Fruit fly (Drosophila melanogaster): ENCODE data around the gene hec.
A peak's percentile ranks its signal among the peaks of the same experiment; 100 is the strongest.

The hec gene

dm6 chrX:12923258-12923901 is 33.9 kb downstream of the hec start (continued):
- TF ChIP-seq CG7839 (tag; optimal IDR thresholded peaks at IDR 0.05) (peak; percentile 46), esg (GFP tag; conservative IDR thresholded peaks at IDR 0.05) (peak; percentile 40; the same call in 1 of the 2 replicates), ci (GFP tag; IDR thresholded peaks at IDR 0.05) (peak; percentile 71; the same call in 2 of the 3 replicates), H15 (GFP tag; IDR thresholded peaks at IDR 0.05) (0 out of 3 replicates have a peak, but pooled peaks have one; percentile 7), CG2875 (GFP tag; optimal IDR thresholded peaks at IDR 0.05) (peak; percentile 43), CG5180 (GFP tag; optimal IDR thresholded peaks at IDR 0.05) (no peak), Eip74EF (GFP tag; optimal IDR thresholded peaks at IDR 0.05) (no peak), CG11723 (GFP tag; optimal IDR thresholded peaks at IDR 0.05) (no peak), trh (GFP tag; optimal IDR thresholded peaks at IDR 0.05) (no peak), Ets97D (GFP tag; optimal IDR thresholded peaks at IDR 0.05) (no peak), peb (GFP tag; IDR thresholded peaks at IDR 0.05) (no peak), lilli (GFP tag; optimal IDR thresholded peaks at IDR 0.05) (no peak), Gsc (GFP tag; IDR thresholded peaks at IDR 0.05) (no peak), CG7556 (GFP tag; optimal IDR thresholded peaks at IDR 0.05) (peak; percentile 37), CG7987 (GFP tag; optimal IDR thresholded peaks at IDR 0.05) (no peak), bsh (GFP tag; optimal IDR thresholded peaks at IDR 0.05) (peak in 1 of 2 experiments; percentile 69), CG4707 (GFP tag; optimal IDR thresholded peaks at IDR 0.05) (no peak), gce (GFP tag; IDR thresholded peaks at IDR 0.05) (0 out of 3 replicates have a peak, but pooled peaks have one; percentile 20), dati (GFP tag; IDR thresholded peaks at IDR 0.05) (peak; percentile 31; the same call in 1 of the 2 replicates), CG17361 (GFP tag; IDR thresholded peaks at IDR 0.05) (peak; percentile 68; the same call in 2 of the 3 replicates), Optix (GFP tag; IDR thresholded peaks at IDR 0.05) (peak; percentile 62; the same call in 2 of the 3 replicates), zf30C (GFP tag; optimal IDR thresholded peaks at IDR 0.05) (peak; percentile 59), fd96Cb (tag; optimal IDR thresholded peaks at IDR 0.05) (peak; percentile 46), mld (GFP tag; IDR thresholded peaks at IDR 0.05; ENCODE audit: partially characterized antibody) (no peak), ap (GFP tag; IDR thresholded peaks at IDR 0.05) (no peak), ac (GFP tag; optimal IDR thresholded peaks at IDR 0.05) (no peak), unpg (GFP tag; optimal IDR thresholded peaks at IDR 0.05) (peak; percentile 33), CG10959 (GFP tag; IDR thresholded peaks at IDR 0.05) (0 out of 2 replicates have a peak, but pooled peaks have one; percentile 19), chif (GFP tag; optimal IDR thresholded peaks at IDR 0.05) (peak in 1 of 2 experiments; percentile 21), dmrt11E (tag; optimal IDR thresholded peaks at IDR 0.05) (peak; percentile 45), Bdp1 (GFP tag; optimal IDR thresholded peaks at IDR 0.05) (no peak), Atf6 (GFP tag; IDR thresholded peaks at IDR 0.05) (no peak), ind (GFP tag; optimal IDR thresholded peaks at IDR 0.05) (peak; percentile 6), CG4820 (GFP tag; optimal IDR thresholded peaks at IDR 0.05) (peak; percentile 16), CG3847 (GFP tag; IDR thresholded peaks at IDR 0.05) (no peak; the same call in 1 of the 2 replicates), sens (GFP tag) (peak; percentile 80), CG9876 (GFP tag; optimal IDR thresholded peaks at IDR 0.05) (no peak), CG9932 (GFP tag; IDR thresholded peaks at IDR 0.05) (no peak), CG13775 (GFP tag; optimal IDR thresholded peaks at IDR 0.05) (peak; percentile 39), CG4282 (GFP tag; optimal IDR thresholded peaks at IDR 0.05) (no peak), sug (tag; optimal IDR thresholded peaks at IDR 0.05) (no peak), B-H2 (GFP tag; optimal IDR thresholded peaks at IDR 0.05) (no peak), CG30431 (GFP tag; optimal IDR thresholded peaks at IDR 0.05) (peak; percentile 18), prd (optimal IDR thresholded peaks at IDR 0.05) (no peak), prd (GFP tag; IDR thresholded peaks at IDR 0.05) (peak; percentile 45; the same call in 1 of the 3 replicates), sima (GFP tag; optimal IDR thresholded peaks at IDR 0.05) (no peak), CG9817 (tag; optimal IDR thresholded peaks at IDR 0.05) (no peak), Ptx1 (GFP tag; IDR thresholded peaks at IDR 0.05) (0 out of 2 replicates have a peak, but pooled peaks have one; percentile 28), onecut (GFP tag; IDR thresholded peaks at IDR 0.05) (peak; percentile 30; the same call in 1 of the 2 replicates), Elba2 (GFP tag; optimal IDR thresholded peaks at IDR 0.05) (no peak)

Data from whole organism, embryonic.